Worm (Caenorhabditis elegans): ENCODE results near the gene nspc-14.

Gene nspc-14

DNA sequence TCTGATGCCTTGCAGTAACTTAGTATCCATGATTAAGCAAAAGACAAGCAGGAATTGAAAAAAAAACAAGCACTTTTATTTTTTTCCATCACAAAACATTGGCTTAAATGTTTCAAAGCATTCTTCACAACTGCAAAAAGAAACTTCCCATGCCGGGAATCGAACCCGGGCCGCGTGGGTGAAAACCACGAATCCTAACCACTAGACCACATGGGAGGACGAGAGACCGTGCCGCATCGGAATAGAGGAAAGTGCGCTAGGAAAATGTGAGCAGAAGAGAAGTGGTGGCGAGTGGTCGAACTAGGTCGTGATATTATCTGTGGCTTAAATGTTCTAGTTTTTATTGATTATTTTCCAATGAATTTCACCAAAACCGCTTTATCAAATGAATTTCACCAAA lies 8.6 kb upstream of the nspc-14 start:
- TF ChIP-seq nhr-12 (tag; optimal IDR thresholded peaks at IDR 0.05): no peak
- TF ChIP-seq nfya-1 (tag; optimal IDR thresholded peaks at IDR 0.05; ENCODE audit: insufficient read depth): no peak
- TF ChIP-seq pqm-1 (tag; optimal IDR thresholded peaks at IDR 0.05): peak; percentile 14
- TF ChIP-seq nhr-43 (tag; optimal IDR thresholded peaks at IDR 0.05; ENCODE audit: poor library complexity, severe bottlenecking): peak; percentile 44
- TF ChIP-seq unc-39 (tag; optimal IDR thresholded peaks at IDR 0.05): no peak
- TF ChIP-seq ama-1 (optimal IDR thresholded peaks at IDR 0.05): no peak
- TF ChIP-seq hmg-11 (tag; optimal IDR thresholded peaks at IDR 0.05): peak; percentile 87
- peak; percentile 18 for TF ChIP-seq tbx-2 (tag; optimal IDR thresholded peaks at IDR 0.05)
- no peak for TF ChIP-seq nhr-25 (tag; optimal IDR thresholded peaks at IDR 0.05)
- no peak for TF ChIP-seq ZK546.5 (tag; optimal IDR thresholded peaks at IDR 0.05)
- no peak for TF ChIP-seq lin-15B (tag; optimal IDR thresholded peaks at IDR 0.05)
- peak; percentile 35 for TF ChIP-seq elt-2 (tag; optimal IDR thresholded peaks at IDR 0.05)
- no peak for TF ChIP-seq nhr-67 (tag; optimal IDR thresholded peaks at IDR 0.05)
- no peak for TF ChIP-seq ztf-11 (tag; optimal IDR thresholded peaks at IDR 0.05)
- no peak for TF ChIP-seq skn-1 (tag; optimal IDR thresholded peaks at IDR 0.05)
- peak; percentile 39 for TF ChIP-seq lin-39 (tag; optimal IDR thresholded peaks at IDR 0.05)
- TF ChIP-seq nhr-77 (tag; optimal IDR thresholded peaks at IDR 0.05): no peak
- TF ChIP-seq ceh-9 (tag; optimal IDR thresholded peaks at IDR 0.05): no peak
- no peak for TF ChIP-seq pha-4 (tag; optimal IDR thresholded peaks at IDR 0.05)
- no peak for TF ChIP-seq nhr-11 (tag; optimal IDR thresholded peaks at IDR 0.05)
- peak; percentile 33 for TF ChIP-seq ceh-28 (tag; optimal IDR thresholded peaks at IDR 0.05)

ce11 chrX:12365388-12365787 lies 6.5 kb upstream of the nspc-14 start, which contains the start of gene F19H6.4:
Gene F19H6.4, plus strand, starts transcription at chrX:12365688.
- TF ChIP-seq nhr-43 (tag; optimal IDR thresholded peaks at IDR 0.05; ENCODE audit: poor library complexity, severe bottlenecking) (no peak), daf-12 (tag; optimal IDR thresholded peaks at IDR 0.05) (no peak)

DNA sequence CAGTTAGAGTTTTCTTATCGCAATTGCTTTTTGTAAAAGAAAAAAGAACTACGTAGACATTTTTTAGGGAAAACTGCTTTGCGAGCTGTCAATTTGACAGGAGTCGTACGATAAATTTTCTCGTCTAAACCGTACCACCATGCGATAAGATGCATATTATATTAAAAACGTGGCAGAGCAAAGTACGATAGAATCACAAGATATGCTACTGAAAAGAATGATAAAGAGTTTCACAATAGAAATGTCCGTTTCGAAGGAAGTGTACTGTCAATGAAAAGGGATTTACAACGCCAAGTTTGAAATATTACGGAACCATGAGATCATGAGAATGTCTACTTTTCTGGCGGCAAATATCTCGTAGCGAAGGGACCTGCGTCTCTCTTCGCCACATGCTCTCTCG lies 5.9 kb upstream of the nspc-14 start, which contains the start of gene F19H6.5:
Gene F19H6.5, minus strand, starts transcription at position 101 of the 400 bp plus-strand sequence.
- no peak for TF ChIP-seq nhr-28 (tag; optimal IDR thresholded peaks at IDR 0.05)
- TF ChIP-seq eor-1 (tag; optimal IDR thresholded peaks at IDR 0.05): no peak
- TF ChIP-seq pha-4 (tag; optimal IDR thresholded peaks at IDR 0.05): no peak
- TF ChIP-seq nhr-23 (tag; optimal IDR thresholded peaks at IDR 0.05): no peak

DNA sequence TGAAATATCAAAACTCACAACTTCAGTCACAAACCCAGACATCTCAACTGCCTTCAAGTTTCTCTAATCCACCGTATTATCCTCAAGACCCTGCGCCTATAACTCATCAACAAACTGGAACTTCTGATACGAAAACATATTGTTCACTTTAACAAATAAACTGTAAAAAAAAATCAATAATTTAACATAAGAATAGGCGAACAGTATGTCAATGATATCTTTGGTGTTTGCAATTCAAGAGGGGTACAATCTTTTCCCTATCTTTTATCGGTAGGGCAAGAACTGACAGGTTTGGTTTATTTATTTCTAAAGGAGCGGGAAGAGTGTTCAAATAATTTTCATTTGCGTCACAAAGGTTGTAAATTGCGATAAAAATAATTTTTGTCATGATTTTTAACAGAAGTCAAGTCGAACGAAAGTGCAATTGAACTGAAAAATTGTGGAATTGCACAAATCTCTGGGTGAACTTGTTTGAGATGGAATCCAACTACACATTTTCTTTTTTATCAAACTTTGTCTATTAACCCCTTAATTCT lies 4.2 kb upstream of the nspc-14 start:
- TF ChIP-seq nhr-76 (tag; optimal IDR thresholded peaks at IDR 0.05): peak; percentile 86
- TF ChIP-seq ZK546.5 (tag; optimal IDR thresholded peaks at IDR 0.05): peak; percentile 72
- TF ChIP-seq egl-27 (tag; optimal IDR thresholded peaks at IDR 0.05): peak; percentile 87
- TF ChIP-seq elt-1 (tag; optimal IDR thresholded peaks at IDR 0.05): peak; percentile 75
- no peak for TF ChIP-seq unc-39 (tag; optimal IDR thresholded peaks at IDR 0.05)
- TF ChIP-seq mml-1 (tag; optimal IDR thresholded peaks at IDR 0.05): no peak
- peak; percentile 82 for TF ChIP-seq lin-39 (tag; optimal IDR thresholded peaks at IDR 0.05)
- TF ChIP-seq tbx-2 (tag; optimal IDR thresholded peaks at IDR 0.05): peak; percentile 98
- peak; percentile 98 for TF ChIP-seq aly-2 (tag; optimal IDR thresholded peaks at IDR 0.05)
- peak; percentile 88 for TF ChIP-seq zag-1 (tag; optimal IDR thresholded peaks at IDR 0.05)
- TF ChIP-seq fkh-10 (GFP tag; optimal IDR thresholded peaks at IDR 0.05): peak; percentile 99
- peak; percentile 93 for TF ChIP-seq pqm-1 (tag; optimal IDR thresholded peaks at IDR 0.05)
- peak; percentile 96 for TF ChIP-seq nhr-28 (tag; optimal IDR thresholded peaks at IDR 0.05)
- peak; percentile 11 for TF ChIP-seq sea-2 (GFP tag; optimal IDR thresholded peaks at IDR 0.05)
- TF ChIP-seq ceh-28 (tag; optimal IDR thresholded peaks at IDR 0.05): peak; percentile 100
- peak; percentile 94 for TF ChIP-seq snpc-4 (tag; optimal IDR thresholded peaks at IDR 0.05)
- peak; percentile 77 for TF ChIP-seq hmg-11 (tag; optimal IDR thresholded peaks at IDR 0.05)
- TF ChIP-seq ama-1 (optimal IDR thresholded peaks at IDR 0.05): no peak
- TF ChIP-seq nhr-25 (tag; optimal IDR thresholded peaks at IDR 0.05): peak; percentile 87
- TF ChIP-seq nhr-12 (tag; optimal IDR thresholded peaks at IDR 0.05): peak; percentile 25
- TF ChIP-seq fos-1 (tag; optimal IDR thresholded peaks at IDR 0.05): peak; percentile 91
- TF ChIP-seq nhr-67 (tag; optimal IDR thresholded peaks at IDR 0.05): peak; percentile 58
- peak; percentile 91 for TF ChIP-seq nfya-1 (tag; optimal IDR thresholded peaks at IDR 0.05; ENCODE audit: insufficient read depth)
- TF ChIP-seq nhr-23 (tag; optimal IDR thresholded peaks at IDR 0.05): peak; percentile 99
- peak; percentile 53 for TF ChIP-seq ztf-11 (tag; optimal IDR thresholded peaks at IDR 0.05)
- TF ChIP-seq eor-1 (tag; optimal IDR thresholded peaks at IDR 0.05): peak in 1 of 2 experiments; percentile 80
- TF ChIP-seq ceh-82 (tag; optimal IDR thresholded peaks at IDR 0.05): peak; percentile 96
- TF ChIP-seq lsy-12 (tag; optimal IDR thresholded peaks at IDR 0.05): peak; percentile 95
- TF ChIP-seq egl-5 (tag; optimal IDR thresholded peaks at IDR 0.05): peak; percentile 98
- peak; percentile 66 for TF ChIP-seq ceh-16 (tag; optimal IDR thresholded peaks at IDR 0.05)
- peak; percentile 12 for TF ChIP-seq lin-15B (tag; optimal IDR thresholded peaks at IDR 0.05)
- TF ChIP-seq nhr-43 (tag; optimal IDR thresholded peaks at IDR 0.05; ENCODE audit: poor library complexity, severe bottlenecking): peak; percentile 99
- TF ChIP-seq fkh-2 (tag; optimal IDR thresholded peaks at IDR 0.05): peak; percentile 56
- no peak for TF ChIP-seq ceh-9 (tag; optimal IDR thresholded peaks at IDR 0.05)
- peak; percentile 86 for TF ChIP-seq mdl-1 (tag; optimal IDR thresholded peaks at IDR 0.05)
- TF ChIP-seq skn-1 (tag; optimal IDR thresholded peaks at IDR 0.05): peak; percentile 99
- peak; percentile 84 for TF ChIP-seq elt-2 (tag; optimal IDR thresholded peaks at IDR 0.05)
- TF ChIP-seq nhr-77 (tag; optimal IDR thresholded peaks at IDR 0.05): peak; percentile 98
- peak; percentile 72 to 98 (median 87) for TF ChIP-seq elt-3 (tag; optimal IDR thresholded peaks at IDR 0.05)
- peak; percentile 99 for TF ChIP-seq pha-4 (tag; optimal IDR thresholded peaks at IDR 0.05)
- TF ChIP-seq unc-62 (GFP tag; optimal IDR thresholded peaks at IDR 0.05): peak; percentile 89
